Fruit fly (Drosophila melanogaster): ENCODE results near the gene ZnT86D.

dm6 chr3R:11177579-11177978 lies 36.8 kb downstream of the ZnT86D start:
- TF ChIP-seq CTCF (optimal IDR thresholded peaks at IDR 0.05) (no peak), CG8478 (optimal IDR thresholded peaks at IDR 0.05) (no peak)

All from S2 (cell line).